Worm (Caenorhabditis elegans): ENCODE data around the gene Y46B2A.3.

Y46B2A.3 gene

DNA sequence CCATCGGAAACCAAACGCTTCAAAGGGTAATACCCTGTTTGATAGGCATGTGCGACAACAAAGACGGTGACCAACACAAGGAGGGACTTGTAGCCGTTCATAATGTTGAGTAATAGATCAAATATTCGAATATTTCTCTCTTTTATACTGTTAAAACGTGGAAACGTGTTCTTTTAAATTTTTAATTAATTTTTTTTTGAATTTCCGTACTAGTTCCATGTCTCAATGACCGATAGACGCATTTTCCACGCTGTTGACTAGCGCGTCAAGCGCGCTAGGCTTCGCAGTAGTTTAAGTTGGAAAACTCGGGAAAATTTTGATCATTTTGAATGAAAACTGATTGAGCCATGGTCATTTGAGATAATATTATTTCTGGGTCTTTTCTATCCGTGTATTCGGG lies at the start of gene Y46B2A.3:
Y46B2A.3 (minus strand) TSS at position 101 of the 400 bp plus-strand sequence.
- no peak for TF ChIP-seq K02D7.2 (tag; optimal IDR thresholded peaks at IDR 0.05)
- no peak for TF ChIP-seq ets-4 (tag; optimal IDR thresholded peaks at IDR 0.05)
- TF ChIP-seq hlh-15 (tag; optimal IDR thresholded peaks at IDR 0.05): no peak
- no peak for TF ChIP-seq ceh-6 (GFP tag; optimal IDR thresholded peaks at IDR 0.05)

ce11 chrII:915780-916179 lies 49.1 kb upstream of the Y46B2A.3 start, which contains the start of gene fbxc-29:
Gene fbxc-29 (plus strand): TSS chrII:916080.
- TF ChIP-seq npax-4 (tag; optimal IDR thresholded peaks at IDR 0.05) (no peak), C38D4.7 (GFP tag; optimal IDR thresholded peaks at IDR 0.05) (no peak), pha-2 (tag; optimal IDR thresholded peaks at IDR 0.05) (no peak), elt-2 (tag; optimal IDR thresholded peaks at IDR 0.05) (no peak), ceh-22 (tag; optimal IDR thresholded peaks at IDR 0.05) (no peak)

ce11 chrII:915206-915605 lies 48.5 kb upstream of the Y46B2A.3 start:
- TF ChIP-seq K09A11.1 (tag; optimal IDR thresholded peaks at IDR 0.05; ENCODE audit: insufficient read depth) (no peak), syd-9 (tag; optimal IDR thresholded peaks at IDR 0.05) (no peak), tbx-7 (tag; optimal IDR thresholded peaks at IDR 0.05) (no peak), hlh-15 (tag; optimal IDR thresholded peaks at IDR 0.05) (no peak), dve-1 (tag; optimal IDR thresholded peaks at IDR 0.05) (peak; percentile 41), elt-2 (tag; optimal IDR thresholded peaks at IDR 0.05) (peak; percentile 100), pha-4 (tag; optimal IDR thresholded peaks at IDR 0.05) (no peak), unc-42 (tag; optimal IDR thresholded peaks at IDR 0.05) (no peak), dmd-4 (tag; optimal IDR thresholded peaks at IDR 0.05; ENCODE audit: borderline replicate concordance) (no peak), hlh-30 (tag; optimal IDR thresholded peaks at IDR 0.05; ENCODE audit: insufficient read depth) (no peak), pax-1 (tag; optimal IDR thresholded peaks at IDR 0.05) (no peak), zip-5 (tag; optimal IDR thresholded peaks at IDR 0.05) (no peak), ceh-31 (tag; optimal IDR thresholded peaks at IDR 0.05) (no peak), pqm-1 (tag; optimal IDR thresholded peaks at IDR 0.05) (peak; percentile 70), madf-2 (tag; optimal IDR thresholded peaks at IDR 0.05) (no peak), Y22D7AL.16 (tag; optimal IDR thresholded peaks at IDR 0.05) (no peak)

DNA sequence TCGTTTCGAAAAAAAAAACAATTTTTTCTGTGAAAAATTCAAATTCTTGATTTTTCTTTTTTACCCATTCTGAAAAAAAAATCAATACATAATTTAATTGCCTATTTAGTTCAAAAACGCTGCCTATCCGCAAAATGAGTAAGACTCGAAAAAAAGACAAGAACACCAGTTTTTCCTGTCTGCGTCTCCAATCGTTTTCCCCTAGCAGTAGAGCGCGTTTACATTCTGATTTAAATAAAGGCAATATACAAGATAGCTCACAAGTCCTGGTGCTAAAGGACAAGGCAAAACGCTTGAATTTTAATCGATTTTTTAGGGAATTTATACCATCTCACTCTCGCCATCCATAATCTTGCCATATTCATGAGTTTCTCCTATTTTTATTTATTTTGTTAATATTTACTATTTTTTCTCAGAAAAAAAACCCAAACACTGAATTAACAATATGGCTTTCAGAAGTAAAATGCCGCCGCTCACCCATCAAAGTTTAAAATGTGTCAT lies 46.6 kb upstream of the Y46B2A.3 start, which contains the start of gene fbxc-33:
fbxc-33 (plus strand) TSS at position 451 of the 501 bp plus-strand sequence.
- peak; percentile 9 for TF ChIP-seq nfya-1 (tag; optimal IDR thresholded peaks at IDR 0.05)
- no peak for TF ChIP-seq K09A11.1 (tag; optimal IDR thresholded peaks at IDR 0.05; ENCODE audit: insufficient read depth)

- TF ChIP-seq sox-2 (GFP tag; IDR thresholded peaks at IDR 0.05): no peak
- TF ChIP-seq madf-2 (tag; optimal IDR thresholded peaks at IDR 0.05): no peak
- no peak for TF ChIP-seq hlh-15 (tag; optimal IDR thresholded peaks at IDR 0.05)
- no peak for TF ChIP-seq nfya-1 (tag; optimal IDR thresholded peaks at IDR 0.05)
- no peak for TF ChIP-seq rnt-1 (tag; optimal IDR thresholded peaks at IDR 0.05)
- no peak for TF ChIP-seq nhr-232 (tag; optimal IDR thresholded peaks at IDR 0.05)
- TF ChIP-seq ceh-45 (GFP tag; IDR thresholded peaks at IDR 0.05): no peak
- TF ChIP-seq ceh-9 (tag; optimal IDR thresholded peaks at IDR 0.05): no peak
- TF ChIP-seq Y22D7AL.16 (tag; optimal IDR thresholded peaks at IDR 0.05): no peak
- TF ChIP-seq fkh-6 (tag; optimal IDR thresholded peaks at IDR 0.05): no peak
- TF ChIP-seq ama-1 (optimal IDR thresholded peaks at IDR 0.05): no peak
- TF ChIP-seq pros-1 (tag; optimal IDR thresholded peaks at IDR 0.05): no peak
Measured at ce11 chrII:911680-912079, 45.0 kb upstream of the Y46B2A.3 start, which contains the start of gene fbxc-31. Gene fbxc-31 (plus strand): TSS chrII:911980.

DNA sequence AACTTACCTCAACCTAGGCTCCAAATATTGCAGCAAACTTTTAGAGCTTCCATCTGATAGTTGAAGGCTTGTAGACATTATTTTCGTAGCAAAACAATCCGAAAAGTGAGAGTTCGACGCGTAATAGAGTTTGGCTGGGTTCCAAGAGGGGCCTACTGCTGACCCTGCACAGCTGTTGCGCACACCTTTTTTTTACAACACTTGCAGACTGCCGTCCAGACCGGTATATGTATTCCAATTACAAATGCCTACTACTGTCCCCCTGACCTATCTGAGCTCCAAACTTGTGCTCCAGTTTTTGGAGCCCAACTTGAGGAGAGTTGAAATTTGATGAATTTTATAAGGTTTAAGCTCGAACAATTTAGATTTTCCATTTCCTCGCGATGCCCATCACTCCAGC lies 42.9 kb upstream of the Y46B2A.3 start, which contains the start of the genes fbxc-24 and fbxc-27:
fbxc-24 (minus strand) TSS at position 101 of the 400 bp plus-strand sequence.
fbxc-27 (plus strand) TSS at position 216 of the 400 bp plus-strand sequence.
- no peak for TF ChIP-seq dmd-4 (tag; optimal IDR thresholded peaks at IDR 0.05; ENCODE audit: borderline replicate concordance)
- TF ChIP-seq pat-9 (tag; optimal IDR thresholded peaks at IDR 0.05): no peak
- no peak for TF ChIP-seq ceh-24 (tag; optimal IDR thresholded peaks at IDR 0.05)
- no peak for TF ChIP-seq unc-55 (GFP tag; optimal IDR thresholded peaks at IDR 0.05)
- TF ChIP-seq fkh-10 (GFP tag; optimal IDR thresholded peaks at IDR 0.05): no peak
- no peak for TF ChIP-seq ets-4 (tag; optimal IDR thresholded peaks at IDR 0.05)
- TF ChIP-seq K09A11.1 (tag; optimal IDR thresholded peaks at IDR 0.05; ENCODE audit: insufficient read depth): no peak
- no peak for TF ChIP-seq sox-4 (tag; optimal IDR thresholded peaks at IDR 0.05)

All from whole organism, late embryonic.